Fruit fly (Drosophila melanogaster) whole organism, prepupa: Measurements from ENCODE around the gene Rph.

Experiments used
- CG10669 ChIP-seq: fragments of 200-800 bp; sonication (Bioruptor generic); optimal IDR thresholded peaks from 3 replicates; lab custom pipeline; 2018; ENCODE audit warnings: missing biosample characterization, mild to moderate bottlenecking, missing genetic modification characterization, moderate library complexity
- CG11294 ChIP-seq: fragments of 200-800 bp; sonication (Bioruptor generic); IDR thresholded peaks from 2 replicates; pipeline ENCODE4 v1.3.6; 2022; ENCODE audit warnings: missing biosample characterization, missing genetic modification characterization
- CG11762 ChIP-seq: fragments of 200-800 bp; sonication (Bioruptor generic); optimal IDR thresholded peaks from 3 replicates; lab custom pipeline; 2016; ENCODE audit warnings: missing biosample characterization, missing genetic modification characterization; ENCODE audit not compliant: insufficient read depth
- CG11902 ChIP-seq: fragments of 200-800 bp; sonication (Bioruptor generic); optimal IDR thresholded peaks from 3 replicates; lab custom pipeline; 2016; ENCODE audit warnings: missing biosample characterization, missing genetic modification characterization
- CG15336 ChIP-seq: fragments of 200-800 bp; sonication (Bioruptor generic); IDR thresholded peaks from 2 replicates; pipeline ENCODE4 v1.3.6; 2022; ENCODE audit warnings: missing biosample characterization, missing genetic modification characterization
- CG1621 ChIP-seq: fragments of 200-800 bp; sonication (Bioruptor generic); optimal IDR thresholded peaks from 3 replicates; lab custom pipeline; 2018; ENCODE audit warnings: missing biosample characterization, mild to moderate bottlenecking, missing genetic modification characterization
- CG3032 ChIP-seq: fragments of 200-800 bp; optimal IDR thresholded peaks from 2 replicates; lab custom pipeline; 2019; ENCODE audit warnings: missing biosample characterization, mild to moderate bottlenecking, missing genetic modification characterization, moderate library complexity
- CG31627 ChIP-seq: fragments of 200-800 bp; sonication (Bioruptor generic); optimal IDR thresholded peaks from 3 replicates; lab custom pipeline; 2016; ENCODE audit warnings: missing biosample characterization, missing genetic modification characterization
- CG3919 ChIP-seq: fragments of 200-800 bp; sonication (Bioruptor generic); optimal IDR thresholded peaks from 3 replicates; lab custom pipeline; 2016; ENCODE audit warnings: missing biosample characterization, missing genetic modification characterization
- CG4318 ChIP-seq: fragments of 200-800 bp; sonication (Bioruptor generic); optimal IDR thresholded peaks from 3 replicates; lab custom pipeline; 2017; ENCODE audit warnings: missing biosample characterization, mild to moderate bottlenecking, missing genetic modification characterization
- CG6276 ChIP-seq: fragments of 200-800 bp; sonication (Bioruptor generic); optimal IDR thresholded peaks from 2 replicates; lab custom pipeline; 2017; ENCODE audit warnings: missing biosample characterization, mild to moderate bottlenecking, missing genetic modification characterization
- CG6808 ChIP-seq: fragments of 200-800 bp; sonication (Bioruptor generic); optimal IDR thresholded peaks from 3 replicates; lab custom pipeline; 2017; ENCODE audit warnings: missing biosample characterization, missing genetic modification characterization, mild to moderate bottlenecking, moderate library complexity, missing genetic modification reagents
- CG8119 ChIP-seq: fragments of 200-800 bp; sonication (Bioruptor generic); IDR thresholded peaks from 3 replicates; pipeline ENCODE4 v1.3.6; 2022; ENCODE audit warnings: missing biosample characterization, missing genetic modification characterization
- CG8319 ChIP-seq: fragments of 200-800 bp; sonication (Bioruptor generic); optimal IDR thresholded peaks from 3 replicates; lab custom pipeline; 2016; ENCODE audit warnings: missing biosample characterization, missing genetic modification characterization
- CG8632 ChIP-seq: fragments of 200-800 bp; sonication (Bioruptor generic); optimal IDR thresholded peaks from 3 replicates; lab custom pipeline; 2016; ENCODE audit warnings: missing biosample characterization, missing genetic modification characterization
- CG9139 ChIP-seq: fragments of 200-800 bp; sonication (Bioruptor generic); optimal IDR thresholded peaks from 3 replicates; lab custom pipeline; 2017; ENCODE audit warnings: missing biosample characterization, mild to moderate bottlenecking, missing genetic modification characterization
- Eip75B ChIP-seq: fragments of 200-800 bp; sonication (Bioruptor generic); optimal IDR thresholded peaks from 3 replicates; lab custom pipeline; 2016; ENCODE audit warnings: missing biosample characterization, missing genetic modification characterization
- Eip78C ChIP-seq: fragments of 200-800 bp; sonication (Bioruptor generic); peaks from one replicate; lab custom pipeline; 2016; ENCODE audit warnings: missing biosample characterization, missing genetic modification characterization
- Eip93F ChIP-seq: fragments of 200-800 bp; sonication (Bioruptor generic); optimal IDR thresholded peaks from 2 replicates; lab custom pipeline; 2016; ENCODE audit warnings: missing biosample characterization, mild to moderate bottlenecking, missing genetic modification characterization
- Gug ChIP-seq: fragments of 200-800 bp; sonication (Bioruptor generic); IDR thresholded peaks from 2 replicates; pipeline ENCODE4 v1.3.6; 2022; ENCODE audit warnings: missing biosample characterization, missing genetic modification characterization
- Hr38 ChIP-seq: sonication (Bioruptor generic); optimal IDR thresholded peaks from 2 replicates; lab custom pipeline; 2016; ENCODE audit warnings: missing biosample characterization, missing genetic modification characterization
- Hr39 ChIP-seq: fragments of 200-800 bp; sonication (Bioruptor generic); optimal IDR thresholded peaks from 2 replicates; lab custom pipeline; 2016; ENCODE audit warnings: missing biosample characterization, missing genetic modification characterization
- Hr4 ChIP-seq: fragments of 200-800 bp; sonication (Bioruptor generic); optimal IDR thresholded peaks from 3 replicates; lab custom pipeline; 2016; ENCODE audit warnings: missing biosample characterization, missing genetic modification characterization
- Met ChIP-seq: fragments of 200-800 bp; sonication (Bioruptor generic); optimal IDR thresholded peaks from 3 replicates; lab custom pipeline; 2016; ENCODE audit warnings: missing biosample characterization, missing genetic modification characterization
- OdsH ChIP-seq: fragments of 200-800 bp; sonication (Bioruptor generic); optimal IDR thresholded peaks from 3 replicates; lab custom pipeline; 2016; ENCODE audit warnings: missing biosample characterization, missing genetic modification characterization
- Smox ChIP-seq: fragments of 200-800 bp; sonication (Bioruptor generic); optimal IDR thresholded peaks from 3 replicates; lab custom pipeline; 2016; ENCODE audit warnings: missing biosample characterization, missing genetic modification characterization
- achi ChIP-seq: fragments of 200-800 bp; sonication (Bioruptor generic); optimal IDR thresholded peaks from 3 replicates; lab custom pipeline; 2016; ENCODE audit warnings: missing biosample characterization, missing genetic modification characterization
- acj6 ChIP-seq: fragments of 200-800 bp; sonication (Bioruptor generic); optimal IDR thresholded peaks from 3 replicates; lab custom pipeline; 2016; ENCODE audit warnings: missing biosample characterization, missing genetic modification characterization
- cyc ChIP-seq: fragments of 200-800 bp; sonication (Bioruptor generic); optimal IDR thresholded peaks from 3 replicates; lab custom pipeline; 2016; ENCODE audit warnings: missing biosample characterization, missing genetic modification characterization
- eg ChIP-seq: fragments of 200-800 bp; sonication (Bioruptor generic); IDR thresholded peaks from 3 replicates; pipeline ENCODE4 v1.3.6; 2022; ENCODE audit warnings: missing biosample characterization, missing genetic modification characterization
- esn ChIP-seq: fragments of 200-800 bp; sonication (Bioruptor generic); optimal IDR thresholded peaks from 2 replicates; lab custom pipeline; 2016; ENCODE audit warnings: missing biosample characterization, mild to moderate bottlenecking, missing genetic modification characterization, moderate library complexity
- fd59A ChIP-seq: fragments of 200-800 bp; sonication (Bioruptor generic); optimal IDR thresholded peaks from 2 replicates; lab custom pipeline; 2017; ENCODE audit warnings: missing biosample characterization, mild to moderate bottlenecking, missing genetic modification characterization, missing genetic modification reagents
- fd85E ChIP-seq: fragments of 200-800 bp; sonication (Bioruptor generic); optimal IDR thresholded peaks from 3 replicates; lab custom pipeline; 2016; ENCODE audit warnings: missing biosample characterization, missing genetic modification characterization
- fkh ChIP-seq: fragments of 200-800 bp; sonication (Bioruptor generic); optimal IDR thresholded peaks from 3 replicates; lab custom pipeline; 2017; ENCODE audit warnings: missing biosample characterization, mild to moderate bottlenecking, missing genetic modification characterization, moderate library complexity
- net ChIP-seq: fragments of 200-800 bp; sonication (Bioruptor generic); optimal IDR thresholded peaks from 3 replicates; lab custom pipeline; 2016; ENCODE audit warnings: missing biosample characterization, missing genetic modification characterization
- pdm3 ChIP-seq: fragments of 200-800 bp; sonication (Bioruptor generic); optimal IDR thresholded peaks from 3 replicates; lab custom pipeline; 2016; ENCODE audit warnings: missing biosample characterization, missing genetic modification characterization
- salr ChIP-seq, 2 experiments: fragments of 200-800 bp; sonication (Bioruptor generic); optimal IDR thresholded peaks; 3 replicates each; lab custom pipeline; 2016 to 2018; ENCODE audit warnings: missing biosample characterization in 2 of 2, missing genetic modification characterization in 2 of 2, mild to moderate bottlenecking in 1 of 2
- ss ChIP-seq, 2 experiments: fragments of 200-800 bp; sonication (Bioruptor generic); optimal IDR thresholded peaks; 2 replicates in 1 of 2; 3 replicates in 1 of 2; lab custom pipeline; 2017 to 2018; ENCODE audit warnings: mild to moderate bottlenecking in 2 of 2, missing biosample characterization in 2 of 2, missing genetic modification characterization in 2 of 2, moderate library complexity in 1 of 2
- svp ChIP-seq: fragments of 200-800 bp; sonication (Bioruptor generic); peaks from one replicate; lab custom pipeline; 2016; ENCODE audit warnings: missing biosample characterization, missing genetic modification characterization
- topi ChIP-seq: fragments of 200-800 bp; sonication (Bioruptor generic); optimal IDR thresholded peaks from 3 replicates; lab custom pipeline; 2016; ENCODE audit warnings: missing biosample characterization, missing genetic modification characterization
- vri ChIP-seq: fragments of 200-800 bp; sonication (Bioruptor generic); optimal IDR thresholded peaks from 3 replicates; lab custom pipeline; 2016; ENCODE audit warnings: missing biosample characterization, mild to moderate bottlenecking, missing genetic modification characterization

Rph gene

DNA sequence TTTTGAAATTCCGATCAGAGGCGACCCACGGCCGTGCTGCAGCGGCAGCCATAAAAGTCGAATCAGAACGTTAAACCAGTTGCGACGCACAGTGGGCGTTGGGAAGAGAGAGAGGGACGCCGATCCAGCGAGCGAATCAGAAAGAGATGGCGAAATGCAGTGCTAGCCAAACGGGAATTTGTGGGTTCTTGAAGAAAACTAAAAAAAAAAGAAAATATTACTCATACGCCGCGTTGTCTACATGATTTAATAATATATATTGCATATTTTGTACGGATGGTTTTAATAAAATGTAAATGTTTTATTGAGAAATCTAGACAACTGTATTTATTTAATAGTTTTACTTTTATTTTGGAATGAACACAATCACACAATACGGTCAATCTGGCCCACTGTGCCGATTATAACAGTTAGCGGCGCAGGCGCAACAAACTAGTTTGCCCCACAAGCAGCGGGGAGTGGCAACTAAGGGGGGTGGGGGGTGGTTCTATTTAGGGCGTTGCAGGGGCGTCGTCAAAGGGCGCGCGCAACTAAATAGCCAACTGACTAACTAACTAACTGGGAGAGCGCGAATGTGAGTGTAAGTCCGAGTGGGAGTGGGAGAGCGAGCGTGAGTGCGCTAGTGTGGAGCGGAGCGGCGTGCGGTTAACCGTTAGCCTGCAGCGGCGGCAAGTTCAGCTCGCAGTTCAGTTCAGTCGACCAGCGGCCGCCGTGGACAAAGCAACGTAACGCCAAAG is 14.6 kb upstream of the Rph start, which contains the start of gene CG15211 (continued):
- TF ChIP-seq Eip75B (GFP tag; lab: Kevin White, UChicago): peak; percentile 75
- TF ChIP-seq Eip78C (GFP tag; lab: Kevin White, UChicago): peak; percentile 92
- peak; percentile 34 for TF ChIP-seq vri (GFP tag; lab: Kevin White, UChicago)
- TF ChIP-seq CG11762 (GFP tag; lab: Kevin White, UChicago): peak; percentile 44
- peak; percentile 82 for TF ChIP-seq CG3919 (GFP tag; lab: Kevin White, UChicago)
- peak; percentile 87 for TF ChIP-seq achi (GFP tag; lab: Kevin White, UChicago)
- peak; percentile 77 for TF ChIP-seq svp (GFP tag; lab: Kevin White, UChicago)
- TF ChIP-seq CG8319 (GFP tag; lab: Kevin White, UChicago): peak; percentile 16
- TF ChIP-seq CG6276 (GFP tag; lab: Kevin White, UChicago): peak; percentile 87
- TF ChIP-seq CG9139 (GFP tag; lab: Kevin White, UChicago): peak; percentile 72
- TF ChIP-seq esn: peak; percentile 67
- TF ChIP-seq acj6: peak; percentile 80
- peak; percentile 70 for TF ChIP-seq Smox (GFP tag; lab: Kevin White, UChicago)
- peak; percentile 44 for TF ChIP-seq CG31627 (GFP tag; lab: Kevin White, UChicago)
- peak; percentile 84 for TF ChIP-seq OdsH (GFP tag; lab: Kevin White, UChicago)
- peak; percentile 82 for TF ChIP-seq Gug (GFP tag; lab: Robert Waterston, UW)
- TF ChIP-seq CG8119 (GFP tag; lab: Robert Waterston, UW): peak; percentile 90; the same call in 2 of the 3 replicates
- peak; percentile 79 for TF ChIP-seq eg (GFP tag; lab: Robert Waterston, UW)
- TF ChIP-seq CG11902 (GFP tag; lab: Kevin White, UChicago): peak; percentile 26
- TF ChIP-seq ss (GFP tag; optimal IDR thresholded peaks at IDR 0.05; lab: Kevin White, UChicago): peak; percentile 78 to 88

DNA sequence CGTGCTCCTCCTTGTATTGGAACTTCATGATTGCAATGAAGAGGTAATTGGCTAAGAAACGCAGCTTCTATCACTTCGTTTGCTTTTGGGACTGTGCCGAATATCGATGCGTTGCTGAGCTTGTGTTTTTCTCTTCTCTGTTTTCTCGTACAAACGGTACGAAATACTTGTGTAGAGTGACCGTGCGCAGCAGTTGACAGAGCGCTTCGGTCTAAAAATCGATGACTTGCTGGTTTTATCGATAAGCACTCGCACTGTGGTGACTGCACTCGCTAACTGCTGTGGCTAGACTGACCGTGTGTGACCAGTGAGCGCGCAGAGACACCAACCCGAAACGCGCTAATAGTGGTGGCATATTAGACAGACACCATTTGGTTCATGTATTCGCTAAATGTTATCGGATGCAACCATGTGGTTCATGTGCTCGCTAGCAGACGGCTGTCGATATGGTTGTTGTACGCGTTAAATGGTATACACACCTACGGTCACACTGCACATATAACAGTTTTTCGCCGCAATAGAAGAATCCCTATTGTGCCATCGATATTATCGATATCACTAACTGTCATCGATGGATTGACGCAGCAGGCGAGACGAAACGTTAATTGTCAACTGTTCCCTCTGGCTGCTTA is 10.7 kb upstream of the Rph start, which contains the start of the genes Atg8a and BTBD9:
Gene Atg8a (minus strand): TSS at position 296 of the 632 bp plus-strand sequence.
Gene BTBD9 (plus strand): TSS at position 495 of the 632 bp plus-strand sequence.
- TF ChIP-seq Smox (GFP tag; lab: Kevin White, UChicago) (no peak), fkh (GFP tag; lab: Kevin White, UChicago) (peak; percentile 5), Hr38 (GFP tag; lab: Kevin White, UChicago) (no peak), CG1621 (tag; lab: Kevin White, UChicago) (no peak), CG8632 (GFP tag; lab: Kevin White, UChicago) (no peak), Hr4 (GFP tag; lab: Kevin White, UChicago) (no peak), Eip75B (GFP tag; lab: Kevin White, UChicago) (no peak), CG31627 (GFP tag; lab: Kevin White, UChicago) (no peak), CG15336 (GFP tag; lab: Robert Waterston, UW) (no peak), CG3032 (tag; lab: Kevin White, UChicago) (no peak), fd59A (GFP tag; lab: Kevin White, UChicago) (no peak), Eip78C (GFP tag; lab: Kevin White, UChicago) (peak; percentile 31)

DNA sequence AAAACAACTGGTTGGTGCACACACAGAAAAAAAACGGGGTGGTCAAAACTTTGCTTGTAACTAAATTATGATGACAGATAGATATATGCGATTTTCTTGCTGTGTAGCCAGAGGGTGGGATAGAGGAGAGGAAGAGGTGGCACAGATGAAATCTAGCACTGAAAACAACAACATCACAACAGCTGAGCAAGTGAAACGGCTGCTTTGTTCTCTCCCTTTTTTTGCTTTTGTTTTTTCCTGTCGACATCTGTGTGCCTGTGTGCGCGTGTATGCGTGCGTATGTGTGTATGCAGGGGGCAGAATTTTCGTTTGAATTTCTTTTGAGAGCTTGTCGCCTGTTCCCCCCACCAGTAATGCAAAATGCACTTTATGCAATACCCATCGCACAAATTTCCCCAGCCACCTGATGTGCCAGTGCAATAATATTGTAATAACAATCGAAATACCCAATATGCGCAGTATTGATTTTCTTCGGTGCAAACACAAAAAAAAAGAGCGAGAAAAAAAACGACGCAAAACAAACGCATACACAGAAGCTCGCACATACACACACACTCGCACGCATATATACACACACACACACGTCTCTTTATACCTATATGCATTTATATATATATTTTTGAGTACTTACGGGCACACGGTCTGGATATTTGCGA is 10.0 kb upstream of the Rph start:
- TF ChIP-seq topi (GFP tag; lab: Kevin White, UChicago) (peak; percentile 65), CG3032 (tag; lab: Kevin White, UChicago) (peak; percentile 59), CG15336 (GFP tag; lab: Robert Waterston, UW) (peak; percentile 64), eg (GFP tag; lab: Robert Waterston, UW) (peak; percentile 79), salr (GFP tag; optimal IDR thresholded peaks at IDR 0.05; lab: Kevin White, UChicago) (peak in 1 of 2 experiments; percentile 84), CG11294 (GFP tag; lab: Robert Waterston, UW) (peak; percentile 28), CG11762 (GFP tag; lab: Kevin White, UChicago) (peak; percentile 51), CG4318 (GFP tag; lab: Kevin White, UChicago) (peak; percentile 61), CG6276 (GFP tag; lab: Kevin White, UChicago) (peak; percentile 70), fd85E (no peak), Hr39 (peak; percentile 51), CG10669 (GFP tag; lab: Kevin White, UChicago) (peak; percentile 60), acj6 (peak; percentile 44), pdm3 (GFP tag; lab: Kevin White, UChicago) (peak; percentile 59), Gug (GFP tag; lab: Robert Waterston, UW) (peak; percentile 53), cyc (GFP tag; lab: Kevin White, UChicago) (peak; percentile 30), Eip93F (GFP tag; lab: Kevin White, UChicago) (peak; percentile 73), net (GFP tag; lab: Kevin White, UChicago) (peak; percentile 83), CG9139 (GFP tag; lab: Kevin White, UChicago) (peak; percentile 80), Met (GFP tag; lab: Kevin White, UChicago) (peak; percentile 36), Eip78C (GFP tag; lab: Kevin White, UChicago) (peak; percentile 83), vri (GFP tag; lab: Kevin White, UChicago) (no peak), Hr38 (GFP tag; lab: Kevin White, UChicago) (peak; percentile 2), CG6808 (GFP tag; lab: Kevin White, UChicago) (peak; percentile 90), svp (GFP tag; lab: Kevin White, UChicago) (peak; percentile 83), CG1621 (tag; lab: Kevin White, UChicago) (peak; percentile 54)
